Worm (Caenorhabditis elegans) whole organism, L4 larva: ENCODE data around the gene F08G5.3.

ENCODE experiments used
- ZK337.2 ChIP-seq: fragments of 200-800 bp; sonication (Bioruptor generic); IDR thresholded peaks from 2 replicates; pipeline ENCODE4 v1.3.6; 2022; ENCODE audit warnings: missing genetic modification reagents, missing genetic modification characterization, missing compliant biosample characterization
- dpl-1 ChIP-seq: fragments of 150-350 bp; optimal IDR thresholded peaks from 2 replicates; lab custom pipeline; 2014; ENCODE audit warnings: missing biosample characterization, missing genetic modification reagents, missing genetic modification characterization
- jun-1 ChIP-seq: fragments of 150-350 bp; optimal IDR thresholded peaks from 2 replicates; lab custom pipeline; 2014; ENCODE audit warnings: missing biosample characterization, missing genetic modification reagents, missing genetic modification characterization
- lim-7 ChIP-seq: fragments of 200-800 bp; sonication (Bioruptor generic); IDR thresholded peaks from 2 replicates; pipeline ENCODE4 v1.3.6; 2022; ENCODE audit warnings: missing genetic modification characterization, missing compliant biosample characterization
- lin-13 ChIP-seq: fragments of 150-350 bp; optimal IDR thresholded peaks from 2 replicates; lab custom pipeline; 2014; ENCODE audit warnings: missing biosample characterization, missing genetic modification reagents, missing genetic modification characterization
- mdl-1 ChIP-seq, 2 experiments: fragments of 150-350 bp in 1 of 2; sonication (generic microtip) in 1 of 2; optimal IDR thresholded peaks; 2 replicates each; lab custom pipeline; 2014 to 2017; ENCODE audit warnings: missing biosample characterization in 2 of 2, missing genetic modification characterization in 2 of 2
- mxl-2 ChIP-seq: fragments of 200-800 bp; sonication (Bioruptor generic); conservative IDR thresholded peaks from 2 replicates; pipeline ENCODE4 v1.3.6; 2022; ENCODE audit warnings: missing genetic modification reagents, missing genetic modification characterization, missing compliant biosample characterization
- nhr-77 ChIP-seq: fragments of 150-350 bp; optimal IDR thresholded peaks from 2 replicates; lab custom pipeline; 2014; ENCODE audit warnings: missing biosample characterization, missing genetic modification characterization
- pha-4 ChIP-seq, 2 experiments: fragments of 150-350 bp in 1 of 2; fragments of 200-800 bp in 1 of 2; sonication (Bioruptor generic) in 1 of 2; IDR thresholded peaks in 1 of 2; optimal IDR thresholded peaks in 1 of 2; 2 replicates each; pipeline versions ENCODE4 v1.3.6 to Lab custom; 2014 to 2022; ENCODE audit warnings: missing genetic modification characterization in 2 of 2, missing genetic modification reagents in 2 of 2, missing biosample characterization in 1 of 2, missing compliant biosample characterization in 1 of 2
- skn-1 ChIP-seq: fragments of 150-350 bp; optimal IDR thresholded peaks from 2 replicates; lab custom pipeline; 2014; ENCODE audit warnings: missing biosample characterization, missing genetic modification characterization
- snpc-1.2 ChIP-seq: fragments of 200-800 bp; sonication (Bioruptor generic); IDR thresholded peaks from 2 replicates; pipeline ENCODE4 v1.3.6; 2022; ENCODE audit warnings: missing genetic modification reagents, missing genetic modification characterization, missing compliant biosample characterization

- TF ChIP-seq skn-1 (tag; lab: Kevin White, UChicago) (no peak), mxl-2 (GFP tag; lab: Robert Waterston, UW) (no peak), mdl-1 (tag; optimal IDR thresholded peaks at IDR 0.05; lab: Kevin White, UChicago) (no peak), nhr-77 (tag; lab: Kevin White, UChicago) (no peak), ZK337.2 (GFP tag; lab: Robert Waterston, UW) (no peak), jun-1 (tag; lab: Kevin White, UChicago) (no peak), lin-13 (GFP tag; lab: Kevin White, UChicago) (no peak), pha-4 (GFP tag; IDR thresholded peaks at IDR 0.05; lab: Robert Waterston, UW) (no peak), pha-4 (tag; optimal IDR thresholded peaks at IDR 0.05; lab: Kevin White, UChicago) (no peak), snpc-1.2 (GFP tag; lab: Robert Waterston, UW) (no peak), dpl-1 (GFP tag; lab: Kevin White, UChicago) (no peak), lim-7 (GFP tag; lab: Robert Waterston, UW) (no peak)
These were observed 38.5 kb downstream of the F08G5.3 start for ce11 chrIV:12378919-12379318.
